Worm (Caenorhabditis elegans): ENCODE results near the gene rom-2.

Gene rom-2

DNA sequence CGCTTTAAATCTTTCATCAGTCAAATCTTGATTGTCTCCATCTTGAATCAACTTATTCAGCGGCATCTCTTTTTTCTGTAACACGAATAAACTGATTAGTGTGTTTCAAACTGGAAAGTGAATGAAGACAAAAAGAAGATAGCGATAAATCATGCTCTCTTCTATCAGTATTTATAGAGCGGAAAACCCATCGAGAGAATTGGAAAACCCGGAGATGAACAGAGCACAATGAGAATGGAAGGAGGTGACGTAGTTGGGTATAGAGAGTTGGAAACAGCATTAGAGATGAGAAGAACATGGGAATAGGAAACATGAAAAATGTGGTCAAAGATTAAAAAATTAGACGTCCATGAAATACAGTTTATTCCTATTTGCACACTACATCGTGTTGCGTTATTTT, 3.3 kb downstream of the rom-2 start, which contains the start of gene acox-1.5:
Gene acox-1.5 (minus strand): TSS at position 75 of the 400 bp plus-strand sequence.
- TF ChIP-seq ama-1 (optimal IDR thresholded peaks at IDR 0.05) = no peak

DNA sequence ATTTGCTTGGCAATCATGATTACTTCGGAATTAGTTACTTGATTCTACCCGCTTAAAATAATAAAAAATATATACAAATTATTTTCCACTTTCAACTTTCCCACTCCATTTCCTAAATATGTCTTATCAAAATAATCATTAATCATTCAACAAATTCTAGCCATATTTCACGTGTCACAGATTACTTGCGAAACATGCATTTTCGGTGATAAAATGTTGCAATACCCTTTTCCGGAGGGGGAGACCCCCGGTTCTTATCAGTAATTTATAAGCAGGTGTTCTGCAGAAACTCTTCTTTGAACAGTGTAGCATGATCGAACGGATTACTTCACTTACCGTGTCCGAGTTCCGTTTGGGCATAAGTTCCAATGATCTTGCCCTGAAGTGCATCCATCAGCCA, 5.3 kb downstream of the rom-2 start:
- no peak for TF ChIP-seq scrt-1 (GFP tag; IDR thresholded peaks at IDR 0.05)

DNA sequence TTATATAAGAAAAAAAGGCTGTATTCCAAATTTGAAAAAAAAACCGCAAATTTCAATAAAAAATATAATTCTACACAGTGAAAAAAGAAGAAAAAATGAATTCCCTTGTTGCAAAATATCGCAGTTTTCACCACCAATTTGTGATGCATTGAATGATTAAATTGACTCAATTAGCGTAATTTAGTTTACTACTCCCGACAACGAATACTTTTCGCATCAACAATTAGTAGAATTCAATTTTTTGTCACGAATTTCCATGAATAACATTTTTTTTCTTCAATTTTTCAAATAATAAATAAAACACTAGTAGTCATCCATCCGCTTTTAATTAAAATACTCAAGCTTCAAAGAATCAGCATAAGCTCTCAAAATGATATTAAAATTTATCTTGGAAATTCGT, 10.1 kb downstream of the rom-2 start:
- TF ChIP-seq hnd-1 (tag; optimal IDR thresholded peaks at IDR 0.05) (no peak), tbx-11 (GFP tag; IDR thresholded peaks at IDR 0.05) (no peak), tra-4 (tag; optimal IDR thresholded peaks at IDR 0.05) (no peak), ets-7 (tag; optimal IDR thresholded peaks at IDR 0.05) (no peak), ceh-36 (tag; optimal IDR thresholded peaks at IDR 0.05) (no peak), ama-1 (optimal IDR thresholded peaks at IDR 0.05) (no peak), tbx-37 (GFP tag; conservative IDR thresholded peaks at IDR 0.05) (no peak), scrt-1 (GFP tag; IDR thresholded peaks at IDR 0.05) (no peak), sea-1 (GFP tag; conservative IDR thresholded peaks at IDR 0.05) (no peak), B0310.2 (tag; optimal IDR thresholded peaks at IDR 0.05) (no peak), flt-1 (GFP tag; IDR thresholded peaks at IDR 0.05) (no peak), hmg-4 (GFP tag; optimal IDR thresholded peaks at IDR 0.05) (no peak), F13C5.2 (tag; optimal IDR thresholded peaks at IDR 0.05) (no peak), ceh-13 (GFP tag; optimal IDR thresholded peaks at IDR 0.05) (no peak)

DNA sequence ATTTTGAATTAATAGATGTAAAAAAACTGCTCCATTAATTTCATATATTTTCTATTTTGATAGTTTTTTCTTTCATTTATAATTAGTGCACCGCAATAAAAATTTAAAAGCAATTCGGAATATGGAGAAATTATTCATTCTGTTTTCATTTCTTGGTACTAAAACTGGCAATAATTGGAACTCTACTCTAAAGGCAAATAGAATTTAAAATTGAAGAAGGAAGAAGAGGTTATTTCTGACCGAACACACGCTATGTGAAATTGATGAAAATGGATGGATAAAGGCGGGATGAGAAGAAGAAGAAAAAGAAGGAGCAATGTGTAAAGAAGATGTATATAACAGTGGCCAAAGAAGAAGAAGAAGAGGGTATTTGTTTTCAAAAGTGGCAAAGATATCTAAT, 12.2 kb downstream of the rom-2 start:
- TF ChIP-seq hnd-1 (tag; optimal IDR thresholded peaks at IDR 0.05) = no peak

DNA sequence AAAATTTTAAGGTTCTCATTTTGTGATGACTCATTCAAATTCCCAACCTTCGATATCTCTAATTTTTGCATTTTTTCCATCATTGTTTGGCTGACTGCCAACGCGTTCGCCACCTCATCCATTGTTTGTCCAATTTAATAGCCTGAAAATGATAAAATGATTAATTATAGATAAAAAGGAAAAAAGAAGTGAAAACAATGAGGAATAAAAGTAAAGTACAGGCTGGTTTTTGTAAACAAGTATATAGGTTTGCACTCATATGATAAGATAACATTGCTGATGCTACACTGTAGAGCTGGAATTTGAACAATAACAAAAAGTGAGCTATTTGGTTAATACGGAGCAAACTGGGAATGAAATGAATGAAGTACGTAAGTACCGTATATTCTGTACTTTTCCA, 13.2 kb downstream of the rom-2 start, which contains the start of gene C48B4.3:
Gene C48B4.3 (minus strand): TSS at position 149 of the 400 bp plus-strand sequence.
- TF ChIP-seq hmbx-1 (tag; optimal IDR thresholded peaks at IDR 0.05) (no peak), hmg-4 (GFP tag; optimal IDR thresholded peaks at IDR 0.05) (no peak), B0310.2 (tag; optimal IDR thresholded peaks at IDR 0.05) (no peak), F13C5.2 (tag; optimal IDR thresholded peaks at IDR 0.05) (no peak), hnd-1 (tag; optimal IDR thresholded peaks at IDR 0.05) (no peak), tbx-11 (GFP tag; IDR thresholded peaks at IDR 0.05) (no peak), tbx-37 (GFP tag; conservative IDR thresholded peaks at IDR 0.05) (no peak)

DNA sequence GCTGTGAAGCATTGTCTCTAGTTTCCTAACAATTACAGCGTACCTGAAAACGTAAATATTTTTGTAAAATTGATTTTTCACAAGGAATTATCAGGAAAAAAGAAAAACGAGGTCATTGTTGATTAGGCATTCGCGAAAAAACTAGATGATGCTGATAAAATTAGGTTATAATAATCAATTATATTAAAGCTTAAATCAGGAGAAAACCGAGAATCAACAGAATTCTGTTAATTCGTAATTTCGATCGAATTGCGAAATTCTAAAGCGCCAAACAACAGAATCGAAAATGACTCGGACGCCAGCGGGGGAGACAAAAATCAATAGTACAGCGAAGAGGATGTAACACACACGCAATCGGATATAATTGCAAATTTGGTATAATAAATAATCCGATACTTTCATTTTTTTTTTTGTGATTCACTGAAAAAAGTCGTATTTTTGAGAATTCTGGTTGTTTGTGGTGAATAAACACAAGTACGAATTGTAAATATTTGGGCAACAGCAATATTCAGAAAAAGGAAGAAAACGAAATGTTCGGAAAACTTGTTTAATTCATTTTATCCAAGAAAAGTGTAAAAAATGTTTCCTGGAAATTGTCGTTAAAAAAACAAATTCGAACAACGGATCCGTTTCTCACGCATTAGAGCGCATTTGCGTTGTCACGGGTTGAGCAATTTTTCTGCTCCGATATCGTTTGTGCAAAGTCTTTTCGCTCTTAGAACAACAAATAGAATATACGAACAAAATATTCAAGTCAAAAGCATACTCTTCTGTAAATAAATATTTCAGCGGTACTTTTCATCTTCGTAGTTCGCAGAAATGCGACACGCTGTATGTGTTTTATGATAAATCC, 15.2 kb downstream of the rom-2 start, which contains the start of gene ced-7:
Gene ced-7 (minus strand): TSS at position 51 of the 853 bp plus-strand sequence.
- TF ChIP-seq tra-4 (tag; optimal IDR thresholded peaks at IDR 0.05) = no peak
- TF ChIP-seq hnd-1 (tag; optimal IDR thresholded peaks at IDR 0.05) = no peak

DNA sequence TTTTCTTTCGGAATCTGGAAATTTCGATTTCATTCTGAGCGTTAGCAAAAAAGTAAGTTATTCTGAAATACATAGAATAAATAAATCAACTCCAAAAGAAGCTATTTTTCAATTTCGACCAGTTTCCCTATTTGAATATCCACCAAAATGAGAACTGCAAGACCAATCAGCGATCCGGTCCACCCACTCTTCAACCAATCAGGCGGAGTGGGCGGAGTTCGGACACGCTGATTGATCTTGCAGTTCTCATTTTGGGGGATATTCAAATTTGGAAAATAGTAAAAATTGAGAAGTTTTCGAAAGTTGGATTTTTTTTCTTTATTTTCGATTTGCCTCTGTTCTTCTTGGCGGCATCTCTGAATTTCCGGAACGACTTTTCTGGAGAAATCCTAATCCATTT, 24.6 kb downstream of the rom-2 start:
- TF ChIP-seq flt-1 (GFP tag; IDR thresholded peaks at IDR 0.05) = no peak
- TF ChIP-seq ceh-36 (tag; optimal IDR thresholded peaks at IDR 0.05) = no peak
- no peak for TF ChIP-seq ceh-13 (GFP tag; optimal IDR thresholded peaks at IDR 0.05)
- TF ChIP-seq aly-1 (tag; optimal IDR thresholded peaks at IDR 0.05) = no peak
- TF ChIP-seq tbx-37 (GFP tag; conservative IDR thresholded peaks at IDR 0.05) = no peak
- no peak for TF ChIP-seq hnd-1 (tag; optimal IDR thresholded peaks at IDR 0.05)
- TF ChIP-seq hmbx-1 (tag; optimal IDR thresholded peaks at IDR 0.05) = no peak
- TF ChIP-seq F13C5.2 (tag; optimal IDR thresholded peaks at IDR 0.05) = no peak
- TF ChIP-seq ets-7 (tag; optimal IDR thresholded peaks at IDR 0.05) = no peak
- TF ChIP-seq tra-4 (tag; optimal IDR thresholded peaks at IDR 0.05) = no peak
- TF ChIP-seq ama-1 (optimal IDR thresholded peaks at IDR 0.05) = no peak
- TF ChIP-seq pes-1 (GFP tag; IDR thresholded peaks at IDR 0.05) = no peak
- no peak for TF ChIP-seq B0310.2 (tag; optimal IDR thresholded peaks at IDR 0.05)
- TF ChIP-seq tbx-11 (GFP tag; IDR thresholded peaks at IDR 0.05) = no peak
- no peak for TF ChIP-seq sea-1 (GFP tag; conservative IDR thresholded peaks at IDR 0.05)

DNA sequence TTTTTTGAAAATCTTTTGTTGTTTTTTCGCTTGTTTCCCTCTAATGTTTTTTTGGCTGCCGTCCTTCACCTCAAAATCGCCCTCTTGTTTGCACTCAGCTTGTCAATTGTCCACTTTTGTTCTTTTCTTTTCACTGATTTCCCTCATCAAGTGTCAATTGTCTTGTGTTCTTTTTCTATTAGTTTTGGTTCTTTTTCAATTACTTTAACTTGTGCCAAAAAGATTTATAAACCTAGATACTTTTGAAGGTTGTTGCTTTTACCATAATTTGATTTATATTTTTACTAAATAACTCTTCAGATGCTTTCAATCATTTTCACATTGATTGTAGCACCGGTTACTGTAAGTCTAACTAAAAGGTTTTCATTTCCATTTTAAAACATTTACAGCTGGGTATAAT, 27.0 kb downstream of the rom-2 start, which contains the start of gene C48B4.13:
Gene C48B4.13 (plus strand): TSS at position 301 of the 400 bp plus-strand sequence.
- no peak for TF ChIP-seq hnd-1 (tag; optimal IDR thresholded peaks at IDR 0.05)
- TF ChIP-seq aly-1 (tag; optimal IDR thresholded peaks at IDR 0.05) = no peak
- no peak for TF ChIP-seq sea-1 (GFP tag; conservative IDR thresholded peaks at IDR 0.05)
- TF ChIP-seq ceh-13 (GFP tag; optimal IDR thresholded peaks at IDR 0.05) = no peak
- TF ChIP-seq F13C5.2 (tag; optimal IDR thresholded peaks at IDR 0.05) = no peak

DNA sequence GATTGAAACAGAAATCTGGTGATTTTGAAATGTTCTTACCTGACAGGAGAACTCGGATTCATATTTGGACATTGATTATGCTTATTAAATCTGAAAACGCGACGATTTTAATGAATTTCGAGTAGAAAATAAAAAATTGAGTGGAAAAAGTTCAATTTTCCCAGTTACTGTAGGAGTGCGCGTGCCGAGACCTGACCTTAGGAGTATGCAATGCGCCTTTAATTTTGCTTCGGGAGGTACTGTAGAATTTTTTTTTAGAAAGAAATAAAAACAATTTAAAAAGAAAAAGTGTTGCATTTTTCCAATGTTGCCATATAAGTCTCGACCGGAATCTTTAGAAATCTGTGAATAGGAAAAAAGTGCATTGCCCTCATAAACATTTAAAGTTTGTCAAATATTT, 29.5 kb downstream of the rom-2 start, which contains the start of gene C48B4.11:
Gene C48B4.11 (minus strand): TSS at position 143 of the 400 bp plus-strand sequence.
- TF ChIP-seq hmg-4 (GFP tag; optimal IDR thresholded peaks at IDR 0.05) (no peak), tbx-37 (GFP tag; conservative IDR thresholded peaks at IDR 0.05) (no peak), scrt-1 (GFP tag; IDR thresholded peaks at IDR 0.05) (no peak), hnd-1 (tag; optimal IDR thresholded peaks at IDR 0.05) (no peak), ceh-13 (GFP tag; optimal IDR thresholded peaks at IDR 0.05) (no peak), F13C5.2 (tag; optimal IDR thresholded peaks at IDR 0.05) (no peak), pes-1 (GFP tag; IDR thresholded peaks at IDR 0.05) (no peak), ama-1 (optimal IDR thresholded peaks at IDR 0.05) (no peak), tbx-11 (GFP tag; IDR thresholded peaks at IDR 0.05) (no peak), aly-1 (tag; optimal IDR thresholded peaks at IDR 0.05) (no peak), flt-1 (GFP tag; IDR thresholded peaks at IDR 0.05) (no peak), ets-7 (tag; optimal IDR thresholded peaks at IDR 0.05) (no peak), sea-1 (GFP tag; conservative IDR thresholded peaks at IDR 0.05) (no peak), ceh-36 (tag; optimal IDR thresholded peaks at IDR 0.05) (no peak), hmbx-1 (tag; optimal IDR thresholded peaks at IDR 0.05) (no peak)

Data from whole organism, early embryonic.